Fruit fly (Drosophila melanogaster) whole organism, embryonic: ENCODE data around the gene CG7006.

Experiments
- CG10267 ChIP-seq: fragments of 200-800 bp; sonication (Bioruptor generic); optimal IDR thresholded peaks from 2 replicates; lab custom pipeline; 2018; ENCODE audit warnings: missing biosample characterization, mild to moderate bottlenecking, missing genetic modification characterization, moderate library complexity
- CG12155 ChIP-seq: fragments of 200-800 bp; sonication (Bioruptor generic); optimal IDR thresholded peaks from 3 replicates; lab custom pipeline; 2016; ENCODE audit warnings: missing biosample characterization, missing genetic modification characterization
- CG12236 ChIP-seq: fragments of 200-800 bp; sonication (Bioruptor generic); optimal IDR thresholded peaks from 2 replicates; lab custom pipeline; 2016; ENCODE audit warnings: missing biosample characterization, missing genetic modification characterization
- CG13775 ChIP-seq: fragments of 200-800 bp; sonication (Bioruptor generic); optimal IDR thresholded peaks from 3 replicates; lab custom pipeline; 2017; ENCODE audit warnings: missing biosample characterization, mild to moderate bottlenecking, missing genetic modification characterization
- CG13894 ChIP-seq: fragments of 200-800 bp; sonication (Bioruptor generic); optimal IDR thresholded peaks from 3 replicates; lab custom pipeline; 2018; ENCODE audit warnings: missing biosample characterization, mild to moderate bottlenecking, missing genetic modification characterization, moderate library complexity
- CG15601 ChIP-seq: fragments of 200-800 bp; sonication (Bioruptor generic); optimal IDR thresholded peaks from 3 replicates; lab custom pipeline; 2019; ENCODE audit warnings: missing biosample characterization, mild to moderate bottlenecking, missing genetic modification characterization, moderate library complexity
- CG1602 ChIP-seq: fragments of 200-800 bp; sonication (Bioruptor generic); optimal IDR thresholded peaks from 3 replicates; lab custom pipeline; 2016; ENCODE audit warnings: missing biosample characterization, missing genetic modification characterization
- CG16779 ChIP-seq: fragments of 200-800 bp; sonication (Bioruptor generic); IDR thresholded peaks from 2 replicates; pipeline ENCODE4 v1.3.6; 2022; ENCODE audit warnings: missing biosample characterization, missing genetic modification characterization
- CG17186 ChIP-seq: fragments of 200-800 bp; sonication (Bioruptor generic); optimal IDR thresholded peaks from 3 replicates; lab custom pipeline; 2017; ENCODE audit warnings: missing biosample characterization, missing genetic modification reagents, missing genetic modification characterization
- CG18011 ChIP-seq: fragments of 200-800 bp; sonication (Bioruptor generic); optimal IDR thresholded peaks from 2 replicates; lab custom pipeline; 2017; ENCODE audit warnings: missing biosample characterization, missing genetic modification characterization, mild to moderate bottlenecking, moderate library complexity, missing genotype
- CG18476 ChIP-seq: fragments of 200-800 bp; sonication (Bioruptor generic); optimal IDR thresholded peaks from 2 replicates; lab custom pipeline; 2016; ENCODE audit warnings: missing biosample characterization, mild to moderate bottlenecking, missing genetic modification characterization
- CG2120 ChIP-seq: fragments of 200-800 bp; sonication (Bioruptor generic); optimal IDR thresholded peaks from 3 replicates; lab custom pipeline; 2016; ENCODE audit warnings: missing biosample characterization, missing genetic modification characterization
- CG2199 ChIP-seq: fragments of 200-800 bp; sonication (Bioruptor generic); IDR thresholded peaks from 3 replicates; pipeline ENCODE4 v1.3.6; 2022; ENCODE audit warnings: missing biosample characterization, missing genetic modification characterization
- CG30020 ChIP-seq: fragments of 200-800 bp; optimal IDR thresholded peaks from 2 replicates; lab custom pipeline; 2019; ENCODE audit warnings: missing biosample characterization, mild to moderate bottlenecking, missing genetic modification characterization, moderate library complexity
- CG31388 ChIP-seq: fragments of 200-800 bp; sonication (Bioruptor generic); optimal IDR thresholded peaks from 2 replicates; lab custom pipeline; 2016; ENCODE audit warnings: missing biosample characterization, missing genetic modification characterization
- CG31441 ChIP-seq: fragments of 200-800 bp; sonication (Bioruptor generic); IDR thresholded peaks from 2 replicates; pipeline ENCODE4 v1.3.6; 2022; ENCODE audit warnings: missing biosample characterization, missing genetic modification characterization
- CG3995 ChIP-seq: fragments of 200-800 bp; sonication (Bioruptor generic); optimal IDR thresholded peaks from 3 replicates; lab custom pipeline; 2016; ENCODE audit warnings: missing biosample characterization, missing genetic modification characterization
- CG4360 ChIP-seq: fragments of 200-800 bp; sonication (Bioruptor generic); IDR thresholded peaks from 2 replicates; pipeline ENCODE4 v1.3.6; 2022; ENCODE audit warnings: missing biosample characterization, missing genetic modification characterization
- CG4617 ChIP-seq: fragments of 200-800 bp; sonication (Bioruptor generic); optimal IDR thresholded peaks from 3 replicates; lab custom pipeline; 2016; ENCODE audit warnings: missing biosample characterization, missing genetic modification characterization, borderline replicate concordance
- CG7271 ChIP-seq: fragments of 200-800 bp; sonication (Bioruptor generic); optimal IDR thresholded peaks from 2 replicates; lab custom pipeline; 2018; ENCODE audit warnings: missing biosample characterization, mild to moderate bottlenecking, missing genetic modification characterization, moderate library complexity
- CG7556 ChIP-seq: fragments of 200-800 bp; sonication (Bioruptor generic); optimal IDR thresholded peaks from 2 replicates; lab custom pipeline; 2017; ENCODE audit warnings: missing biosample characterization, mild to moderate bottlenecking, missing genetic modification characterization
- CG7928 ChIP-seq: fragments of 200-800 bp; sonication (Bioruptor generic); optimal IDR thresholded peaks from 2 replicates; lab custom pipeline; 2017; ENCODE audit warnings: missing biosample characterization, mild to moderate bottlenecking, missing genetic modification characterization
- CG8359 ChIP-seq: fragments of 200-800 bp; sonication (Bioruptor generic); optimal IDR thresholded peaks from 2 replicates; lab custom pipeline; 2017; ENCODE audit warnings: missing biosample characterization, mild to moderate bottlenecking, missing genetic modification characterization, borderline replicate concordance
- CG8944 ChIP-seq: fragments of 200-800 bp; sonication (Bioruptor generic); optimal IDR thresholded peaks from 3 replicates; lab custom pipeline; 2016; ENCODE audit warnings: missing biosample characterization, missing genetic modification characterization
- D ChIP-seq, 2 experiments: fragments of 200-800 bp in 1 of 2; fragments of >200 bp in 1 of 2; sonication (Bioruptor generic) in 1 of 2; optimal IDR thresholded peaks; 2 replicates in 1 of 2; 3 replicates in 1 of 2; lab custom pipeline; 2017; ENCODE audit warnings: mild to moderate bottlenecking in 1 of 2, missing biosample characterization in 1 of 2, missing genetic modification characterization in 1 of 2, missing genetic modification reagents in 1 of 2
- Gsc ChIP-seq: fragments of 200-800 bp; sonication (Bioruptor generic); IDR thresholded peaks from 2 replicates; pipeline ENCODE4 v1.3.6; 2022; ENCODE audit warnings: missing biosample characterization, missing genetic modification characterization
- H2.0 ChIP-seq: fragments of 200-800 bp; sonication (Bioruptor generic); IDR thresholded peaks from 2 replicates; pipeline ENCODE4 v1.3.6; 2022; ENCODE audit warnings: missing biosample characterization, missing genetic modification characterization
- Hsf ChIP-seq: fragments of 200-800 bp; sonication (Bioruptor generic); optimal IDR thresholded peaks from 3 replicates; lab custom pipeline; 2016; ENCODE audit warnings: missing biosample characterization, missing genetic modification characterization
- Jarid2 ChIP-seq: fragments of 200-800 bp; sonication (Bioruptor generic); optimal IDR thresholded peaks from 3 replicates; lab custom pipeline; 2017; ENCODE audit warnings: mild to moderate bottlenecking, missing biosample characterization, missing genetic modification reagents, missing genetic modification characterization
- NK7.1 ChIP-seq: fragments of 200-800 bp; sonication (Bioruptor generic); optimal IDR thresholded peaks from 3 replicates; lab custom pipeline; 2016; ENCODE audit warnings: missing biosample characterization, missing genetic modification characterization
- Rx ChIP-seq: fragments of 200-800 bp; sonication (Bioruptor generic); IDR thresholded peaks from 2 replicates; pipeline ENCODE4 v1.3.6; 2022; ENCODE audit warnings: missing biosample characterization, missing genetic modification characterization
- Side ChIP-seq: fragments of 200-800 bp; sonication (Bioruptor generic); optimal IDR thresholded peaks from 2 replicates; lab custom pipeline; 2016; ENCODE audit warnings: missing biosample characterization, missing genetic modification characterization
- Sry-δ ChIP-seq: fragments of 200-800 bp; sonication (Bioruptor generic); optimal IDR thresholded peaks from 2 replicates; lab custom pipeline; 2016; ENCODE audit warnings: missing biosample characterization, missing genetic modification characterization
- amos ChIP-seq: fragments of 200-800 bp; sonication (Bioruptor generic); IDR thresholded peaks from 2 replicates; pipeline ENCODE4 v1.3.6; 2022; ENCODE audit warnings: missing biosample characterization, missing genetic modification characterization; ENCODE audit not compliant: partially characterized antibody
- bsh ChIP-seq, 2 experiments: fragments of 200-800 bp; sonication (Bioruptor generic); optimal IDR thresholded peaks; 2 replicates each; lab custom pipeline; 2017 to 2018; ENCODE audit warnings: mild to moderate bottlenecking in 2 of 2, missing biosample characterization in 2 of 2, missing genetic modification characterization in 2 of 2, moderate library complexity in 1 of 2
- cwo ChIP-seq: fragments of 200-800 bp; sonication (Bioruptor generic); optimal IDR thresholded peaks from 3 replicates; lab custom pipeline; 2017; ENCODE audit warnings: missing biosample characterization, missing genetic modification characterization, mild to moderate bottlenecking, moderate library complexity, missing genetic modification reagents
- dimm ChIP-seq: fragments of 200-800 bp; sonication (Bioruptor generic); IDR thresholded peaks from 2 replicates; pipeline ENCODE4 v1.3.6; 2022; ENCODE audit warnings: missing biosample characterization, missing genetic modification characterization
- emc ChIP-seq: fragments of 200-800 bp; sonication (Bioruptor generic); optimal IDR thresholded peaks from 2 replicates; lab custom pipeline; 2016; ENCODE audit warnings: missing biosample characterization, missing genetic modification characterization
- eve ChIP-seq, 2 experiments: fragments of >200 bp; optimal IDR thresholded peaks; 2 replicates each; lab custom pipeline; 2017; ENCODE audit warnings: missing biosample characterization in 2 of 2, missing genetic modification characterization in 2 of 2
- grau ChIP-seq: fragments of 200-800 bp; optimal IDR thresholded peaks from 3 replicates; lab custom pipeline; 2019; ENCODE audit warnings: missing biosample characterization, mild to moderate bottlenecking, missing genetic modification characterization, moderate library complexity
- insv ChIP-seq, 2 experiments: fragments of 200-800 bp; sonication (Bioruptor generic); optimal IDR thresholded peaks; 3 replicates each; lab custom pipeline; 2016 to 2018; ENCODE audit warnings: missing biosample characterization in 2 of 2, missing genetic modification characterization in 2 of 2
- kay ChIP-seq: fragments of 200-800 bp; sonication (Bioruptor generic); optimal IDR thresholded peaks from 2 replicates; lab custom pipeline; 2016; ENCODE audit warnings: missing biosample characterization, missing genetic modification characterization
- lab ChIP-seq: fragments of 200-800 bp; sonication (Bioruptor generic); optimal IDR thresholded peaks from 3 replicates; lab custom pipeline; 2017; ENCODE audit warnings: missing biosample characterization, missing genetic modification characterization, mild to moderate bottlenecking, moderate library complexity, missing genetic modification reagents
- onecut ChIP-seq: fragments of 200-800 bp; sonication (Bioruptor generic); IDR thresholded peaks from 2 replicates; pipeline ENCODE4 v1.3.6; 2022; ENCODE audit warnings: missing biosample characterization, missing genetic modification characterization
- salm ChIP-seq: fragments of 200-800 bp; sonication (Bioruptor generic); optimal IDR thresholded peaks from 2 replicates; lab custom pipeline; 2018; ENCODE audit warnings: missing biosample characterization, mild to moderate bottlenecking, missing genetic modification characterization
- schlank ChIP-seq: fragments of 200-800 bp; sonication (Bioruptor generic); optimal IDR thresholded peaks from 2 replicates; lab custom pipeline; 2018; ENCODE audit warnings: missing biosample characterization, mild to moderate bottlenecking, missing genetic modification characterization
- slou ChIP-seq: fragments of 200-800 bp; sonication (Bioruptor generic); optimal IDR thresholded peaks from 3 replicates; lab custom pipeline; 2016; ENCODE audit warnings: missing biosample characterization, missing genetic modification characterization
- wor ChIP-seq: fragments of 200-800 bp; sonication (Bioruptor generic); IDR thresholded peaks from 2 replicates; pipeline ENCODE4 v1.3.6; 2022; ENCODE audit warnings: missing biosample characterization, missing genetic modification characterization
- z ChIP-seq: fragments of 200-800 bp; sonication (Bioruptor generic); IDR thresholded peaks from 3 replicates; pipeline ENCODE4 v1.3.6; 2022; ENCODE audit warnings: missing biosample characterization, missing genetic modification characterization
- zen2 ChIP-seq: fragments of 200-800 bp; sonication (Bioruptor generic); IDR thresholded peaks from 3 replicates; pipeline ENCODE4 v1.3.6; 2022; ENCODE audit warnings: missing biosample characterization, missing genetic modification characterization; ENCODE audit not compliant: partially characterized antibody

CG7006 gene

dm6 chr3R:24829887-24830351 lies 20.5 kb upstream of the CG7006 start, which contains the start of the genes Kaz and CG43273 (continued):
- peak; percentile 68 for TF ChIP-seq CG30020
- TF ChIP-seq D (optimal IDR thresholded peaks at IDR 0.05; lab: Kevin White, UChicago), result no peak
- TF ChIP-seq D (GFP tag; optimal IDR thresholded peaks at IDR 0.05; lab: Kevin White, UChicago), result no peak
- no peak for TF ChIP-seq CG31388
- peak; percentile 57 for TF ChIP-seq CG4617 (GFP tag; lab: Kevin White, UChicago)
- TF ChIP-seq cwo, result no peak
- no peak for TF ChIP-seq CG7556 (GFP tag; lab: Kevin White, UChicago)
- no peak for TF ChIP-seq emc
- no peak for TF ChIP-seq Sry-δ (GFP tag; lab: Kevin White, UChicago)
- no peak; the same call in 1 of the 2 replicates for TF ChIP-seq H2.0 (GFP tag; lab: Robert Waterston, UW)
- TF ChIP-seq wor, result no peak
- no peak for TF ChIP-seq CG3995 (GFP tag; lab: Kevin White, UChicago)
- no peak for TF ChIP-seq zen2 (GFP tag; lab: Robert Waterston, UW)
- peak; percentile 61 for TF ChIP-seq CG12155 (GFP tag; lab: Kevin White, UChicago)
- TF ChIP-seq Side (GFP tag; lab: Kevin White, UChicago), result no peak
- TF ChIP-seq grau (tag; lab: Kevin White, UChicago), result no peak
- TF ChIP-seq Rx, result no peak
- TF ChIP-seq CG31441 (GFP tag; lab: Robert Waterston, UW), result no peak; the same call in 1 of the 2 replicates
- TF ChIP-seq Jarid2 (GFP tag; lab: Kevin White, UChicago), result no peak
- TF ChIP-seq onecut (GFP tag; lab: Robert Waterston, UW), result no peak
- TF ChIP-seq CG13894, result no peak
- peak; percentile 57 for TF ChIP-seq CG18011 (GFP tag; lab: Kevin White, UChicago)
- no peak for TF ChIP-seq lab
- TF ChIP-seq z (GFP tag; lab: Robert Waterston, UW), result no peak
- no peak for TF ChIP-seq Gsc
- peak; percentile 66 for TF ChIP-seq CG13775
- peak; percentile 67 for TF ChIP-seq CG2120 (GFP tag; lab: Kevin White, UChicago)
- no peak for TF ChIP-seq CG8944 (GFP tag; lab: Kevin White, UChicago)
- no peak for TF ChIP-seq CG4360 (GFP tag; lab: Robert Waterston, UW)
- TF ChIP-seq amos (GFP tag; lab: Robert Waterston, UW), result no peak
- TF ChIP-seq Hsf (GFP tag; lab: Kevin White, UChicago), result peak; percentile 42
- no peak for TF ChIP-seq NK7.1
- no peak for TF ChIP-seq CG8359 (GFP tag; lab: Kevin White, UChicago)
- TF ChIP-seq CG18476, result peak; percentile 31
- TF ChIP-seq CG7928 (GFP tag; lab: Kevin White, UChicago), result no peak
- no peak for TF ChIP-seq CG16779 (GFP tag; lab: Robert Waterston, UW)
- no peak for TF ChIP-seq CG2199 (GFP tag; lab: Robert Waterston, UW)
- TF ChIP-seq slou (GFP tag; lab: Kevin White, UChicago), result peak; percentile 35
- TF ChIP-seq CG12236 (GFP tag; lab: Kevin White, UChicago), result no peak
- TF ChIP-seq insv (GFP tag; optimal IDR thresholded peaks at IDR 0.05; lab: Kevin White, UChicago), result peak in 1 of 2 experiments; percentile 14
- peak; percentile 2 for TF ChIP-seq CG7271 (tag; lab: Kevin White, UChicago)
- peak; percentile 43 for TF ChIP-seq CG15601 (tag; lab: Kevin White, UChicago)
- TF ChIP-seq salm (tag; lab: Kevin White, UChicago), result no peak
- peak; percentile 48 for TF ChIP-seq CG1602 (GFP tag; lab: Kevin White, UChicago)
- TF ChIP-seq CG17186 (GFP tag; lab: Kevin White, UChicago), result peak; percentile 44
- no peak for TF ChIP-seq dimm
- TF ChIP-seq CG10267, result peak; percentile 68
- TF ChIP-seq bsh (GFP tag; optimal IDR thresholded peaks at IDR 0.05; lab: Kevin White, UChicago), result no peak
- TF ChIP-seq schlank (tag; lab: Kevin White, UChicago), result no peak
- no peak for TF ChIP-seq eve (GFP tag; optimal IDR thresholded peaks at IDR 0.05; lab: Kevin White, UChicago)
- peak; percentile 26 for TF ChIP-seq kay (GFP tag; lab: Kevin White, UChicago)
